Fruit fly (Drosophila melanogaster) whole organism, embryonic: ENCODE data around the gene tai.

ENCODE experiments used
- Ada2b ChIP-seq: fragments of 200-800 bp; sonication (Bioruptor generic); IDR thresholded peaks from 2 replicates; pipeline ENCODE4 v1.3.6; 2022; ENCODE audit warnings: missing biosample characterization, missing genetic modification characterization
- Adf1 ChIP-seq: fragments of 200-800 bp; sonication (Bioruptor generic); IDR thresholded peaks from 2 replicates; pipeline ENCODE4 v1.3.6; 2022; ENCODE audit warnings: missing biosample characterization, missing genetic modification characterization
- Aef1 ChIP-seq: fragments of 200-800 bp; sonication (Bioruptor generic); IDR thresholded peaks from 3 replicates; pipeline ENCODE4 v1.3.6; 2022; ENCODE audit warnings: missing biosample characterization, missing genetic modification characterization
- Atf3 ChIP-seq: fragments of 200-800 bp; sonication (Bioruptor generic); optimal IDR thresholded peaks from 3 replicates; lab custom pipeline; 2016; ENCODE audit warnings: missing biosample characterization, missing genetic modification characterization
- B-H1 ChIP-seq: fragments of 200-800 bp; sonication (Bioruptor generic); IDR thresholded peaks from 3 replicates; pipeline ENCODE4 v1.3.6; 2022; ENCODE audit warnings: missing biosample characterization, missing genetic modification characterization
- B-H2 ChIP-seq: fragments of 200-800 bp; sonication (Bioruptor generic); optimal IDR thresholded peaks from 2 replicates; lab custom pipeline; 2018; ENCODE audit warnings: missing biosample characterization, mild to moderate bottlenecking, missing genetic modification characterization
- Blimp-1 ChIP-seq: fragments of 200-800 bp; sonication (Bioruptor generic); optimal IDR thresholded peaks from 3 replicates; lab custom pipeline; 2018; ENCODE audit warnings: missing biosample characterization, missing genetic modification characterization, mild to moderate bottlenecking, moderate library complexity, missing genetic modification reagents
- CG10959 ChIP-seq: fragments of 200-800 bp; sonication (Bioruptor generic); IDR thresholded peaks from 2 replicates; pipeline ENCODE4 v1.3.6; 2022; ENCODE audit warnings: missing biosample characterization, missing genetic modification characterization
- CG11723 ChIP-seq: fragments of 200-800 bp; sonication (Bioruptor generic); optimal IDR thresholded peaks from 2 replicates; lab custom pipeline; 2017; ENCODE audit warnings: missing biosample characterization, mild to moderate bottlenecking, missing genetic modification characterization
- CG12769 ChIP-seq: fragments of 200-800 bp; sonication (Bioruptor generic); optimal IDR thresholded peaks from 2 replicates; lab custom pipeline; 2019; ENCODE audit warnings: missing biosample characterization, mild to moderate bottlenecking, missing genetic modification characterization, moderate library complexity
- CG1647 ChIP-seq: fragments of 200-800 bp; sonication (Bioruptor generic); optimal IDR thresholded peaks from 3 replicates; lab custom pipeline; 2016; ENCODE audit warnings: missing biosample characterization, missing genetic modification characterization
- CG17385 ChIP-seq: fragments of 200-800 bp; sonication (Bioruptor generic); optimal IDR thresholded peaks from 3 replicates; lab custom pipeline; 2018; ENCODE audit warnings: missing biosample characterization, mild to moderate bottlenecking, missing genetic modification characterization
- CG18619 ChIP-seq: fragments of 200-800 bp; sonication (Bioruptor generic); optimal IDR thresholded peaks from 3 replicates; lab custom pipeline; 2017; ENCODE audit warnings: missing biosample characterization, mild to moderate bottlenecking, missing genetic modification characterization
- CG2199 ChIP-seq: fragments of 200-800 bp; sonication (Bioruptor generic); IDR thresholded peaks from 3 replicates; pipeline ENCODE4 v1.3.6; 2022; ENCODE audit warnings: missing biosample characterization, missing genetic modification characterization
- CG30020 ChIP-seq: fragments of 200-800 bp; optimal IDR thresholded peaks from 2 replicates; lab custom pipeline; 2019; ENCODE audit warnings: missing biosample characterization, mild to moderate bottlenecking, missing genetic modification characterization, moderate library complexity
- CG3163 ChIP-seq: fragments of 200-800 bp; sonication (Bioruptor generic); optimal IDR thresholded peaks from 3 replicates; lab custom pipeline; 2016; ENCODE audit warnings: missing biosample characterization, missing genetic modification characterization
- CG7357 ChIP-seq: fragments of 200-800 bp; sonication (Bioruptor generic); IDR thresholded peaks from 3 replicates; pipeline ENCODE4 v1.3.6; 2022; ENCODE audit warnings: missing biosample characterization, missing genetic modification characterization
- CrebB ChIP-seq: fragments of 200-800 bp; sonication (Bioruptor generic); optimal IDR thresholded peaks from 3 replicates; lab custom pipeline; 2018; ENCODE audit warnings: missing biosample characterization, mild to moderate bottlenecking, missing genetic modification characterization
- Drgx ChIP-seq: fragments of 200-800 bp; sonication (Bioruptor generic); IDR thresholded peaks from 2 replicates; pipeline ENCODE4 v1.3.6; 2022; ENCODE audit warnings: missing biosample characterization, missing genetic modification characterization
- E2f2 ChIP-seq: fragments of 200-800 bp; sonication (Bioruptor generic); IDR thresholded peaks from 2 replicates; pipeline ENCODE4 v1.3.6; 2022; ENCODE audit warnings: missing biosample characterization, missing genetic modification characterization
- H15 ChIP-seq: fragments of 200-800 bp; sonication (Bioruptor generic); IDR thresholded peaks from 3 replicates; pipeline ENCODE4 v1.3.6; 2022; ENCODE audit warnings: missing biosample characterization, missing genetic modification characterization
- Hr39 ChIP-seq: fragments of >200 bp; optimal IDR thresholded peaks from 2 replicates; lab custom pipeline; 2017
- MBD-R2 ChIP-seq: fragments of 200-800 bp; sonication (Bioruptor generic); IDR thresholded peaks from 2 replicates; pipeline ENCODE4 v1.3.6; 2022; ENCODE audit warnings: missing biosample characterization, missing genetic modification characterization
- NC2β ChIP-seq: fragments of 200-800 bp; sonication (Bioruptor generic); optimal IDR thresholded peaks from 2 replicates; lab custom pipeline; 2016; ENCODE audit warnings: missing biosample characterization, missing genetic modification characterization
- Nf-YB ChIP-seq: fragments of 200-800 bp; sonication (Bioruptor generic); optimal IDR thresholded peaks from 3 replicates; lab custom pipeline; 2019; ENCODE audit warnings: missing biosample characterization, mild to moderate bottlenecking, missing genetic modification characterization, moderate library complexity
- NfI ChIP-seq: fragments of 200-800 bp; sonication (Bioruptor generic); optimal IDR thresholded peaks from 3 replicates; lab custom pipeline; 2018; ENCODE audit warnings: missing biosample characterization, mild to moderate bottlenecking, missing genetic modification characterization, moderate library complexity
- Ptx1 ChIP-seq: fragments of 200-800 bp; sonication (Bioruptor generic); IDR thresholded peaks from 2 replicates; pipeline ENCODE4 v1.3.6; 2022; ENCODE audit warnings: missing biosample characterization, missing genetic modification characterization
- cg ChIP-seq: fragments of 200-800 bp; sonication (Bioruptor generic); optimal IDR thresholded peaks from 3 replicates; lab custom pipeline; 2019; ENCODE audit warnings: missing biosample characterization, mild to moderate bottlenecking, missing genetic modification characterization, moderate library complexity
- chinmo ChIP-seq: fragments of 200-800 bp; sonication (Bioruptor generic); IDR thresholded peaks from 4 replicates; pipeline ENCODE4 v1.3.6; 2022; ENCODE audit warnings: missing biosample characterization, missing genetic modification characterization; ENCODE audit not compliant: partially characterized antibody
- ci ChIP-seq: fragments of 200-800 bp; sonication (Bioruptor generic); IDR thresholded peaks from 3 replicates; pipeline ENCODE4 v1.3.6; 2022; ENCODE audit warnings: missing biosample characterization, missing genetic modification characterization
- cwo ChIP-seq: fragments of 200-800 bp; sonication (Bioruptor generic); optimal IDR thresholded peaks from 3 replicates; lab custom pipeline; 2017; ENCODE audit warnings: missing biosample characterization, missing genetic modification characterization, mild to moderate bottlenecking, moderate library complexity, missing genetic modification reagents
- en ChIP-seq: fragments of 200-800 bp; sonication (Bioruptor generic); optimal IDR thresholded peaks from 2 replicates; lab custom pipeline; 2016; ENCODE audit warnings: missing biosample characterization, missing genetic modification characterization
- exex ChIP-seq: fragments of 200-800 bp; sonication (Bioruptor generic); optimal IDR thresholded peaks from 4 replicates; lab custom pipeline; 2018; ENCODE audit warnings: missing biosample characterization, mild to moderate bottlenecking, missing genetic modification characterization, moderate library complexity
- gro ChIP-seq: fragments of 200-800 bp; sonication (Bioruptor generic); optimal IDR thresholded peaks from 2 replicates; lab custom pipeline; 2016; ENCODE audit warnings: missing biosample characterization, missing genetic modification characterization
- gsb-n ChIP-seq: fragments of 200-800 bp; sonication (Bioruptor generic); optimal IDR thresholded peaks from 3 replicates; lab custom pipeline; 2018; ENCODE audit warnings: missing biosample characterization, mild to moderate bottlenecking, missing genetic modification characterization
- gt ChIP-seq: fragments of 200-800 bp; sonication (Bioruptor generic); IDR thresholded peaks from 2 replicates; pipeline ENCODE4 v1.3.6; 2022; ENCODE audit warnings: missing biosample characterization, missing genetic modification characterization
- hkb ChIP-seq, 2 experiments: fragments of 200-800 bp in 1 of 2; fragments of >200 bp in 1 of 2; sonication (Bioruptor generic) in 1 of 2; IDR thresholded peaks in 1 of 2; optimal IDR thresholded peaks in 1 of 2; 2 replicates each; pipeline versions ENCODE4 v1.3.6 to Lab custom; 2017 to 2022; ENCODE audit warnings: missing biosample characterization in 1 of 2, missing genetic modification characterization in 1 of 2
- mam ChIP-seq: fragments of 200-800 bp; sonication (Bioruptor generic); optimal IDR thresholded peaks from 3 replicates; lab custom pipeline; 2016; ENCODE audit warnings: missing biosample characterization, missing genetic modification characterization
- nom ChIP-seq: fragments of 200-800 bp; sonication (Bioruptor generic); optimal IDR thresholded peaks from 2 replicates; lab custom pipeline; 2017; ENCODE audit warnings: missing biosample characterization, missing genetic modification characterization, mild to moderate bottlenecking, moderate library complexity, missing genetic modification reagents
- pho ChIP-seq: fragments of 200-800 bp; sonication (Bioruptor generic); optimal IDR thresholded peaks from 2 replicates; lab custom pipeline; 2016; ENCODE audit warnings: missing biosample characterization, missing genetic modification characterization
- pita ChIP-seq: fragments of 200-800 bp; sonication (Bioruptor generic); optimal IDR thresholded peaks from 2 replicates; lab custom pipeline; 2017; ENCODE audit warnings: missing biosample characterization, mild to moderate bottlenecking, missing genetic modification characterization
- pros ChIP-seq: fragments of 200-800 bp; sonication (Bioruptor generic); optimal IDR thresholded peaks from 3 replicates; lab custom pipeline; 2019; ENCODE audit warnings: missing biosample characterization, mild to moderate bottlenecking, missing genetic modification characterization, moderate library complexity
- rib ChIP-seq: fragments of 200-800 bp; sonication (Bioruptor generic); IDR thresholded peaks from 2 replicates; pipeline ENCODE4 v1.3.6; 2022; ENCODE audit warnings: missing biosample characterization, missing genetic modification characterization
- sens ChIP-seq: fragments of 200-800 bp; sonication (Bioruptor generic); peaks from one replicate; lab custom pipeline; 2016; ENCODE audit warnings: missing biosample characterization, missing genetic modification characterization
- stwl ChIP-seq: fragments of 200-800 bp; sonication (Bioruptor generic); optimal IDR thresholded peaks from 3 replicates; lab custom pipeline; 2018; ENCODE audit warnings: missing biosample characterization, mild to moderate bottlenecking, missing genetic modification characterization, moderate library complexity
- sug ChIP-seq: fragments of 200-800 bp; optimal IDR thresholded peaks from 2 replicates; lab custom pipeline; 2019; ENCODE audit warnings: missing biosample characterization, mild to moderate bottlenecking, missing genetic modification characterization, moderate library complexity
- trem ChIP-seq: fragments of 200-800 bp; optimal IDR thresholded peaks from 3 replicates; lab custom pipeline; 2019; ENCODE audit warnings: missing biosample characterization, mild to moderate bottlenecking, missing genetic modification characterization, moderate library complexity
- unpg ChIP-seq: fragments of 200-800 bp; sonication (Bioruptor generic); optimal IDR thresholded peaks from 3 replicates; lab custom pipeline; 2018; ENCODE audit warnings: missing biosample characterization, mild to moderate bottlenecking, missing genetic modification characterization, moderate library complexity
- zfh2 ChIP-seq: fragments of 200-800 bp; sonication (Bioruptor generic); optimal IDR thresholded peaks from 2 replicates; lab custom pipeline; 2016; ENCODE audit warnings: missing biosample characterization, missing genetic modification characterization

Gene tai

DNA sequence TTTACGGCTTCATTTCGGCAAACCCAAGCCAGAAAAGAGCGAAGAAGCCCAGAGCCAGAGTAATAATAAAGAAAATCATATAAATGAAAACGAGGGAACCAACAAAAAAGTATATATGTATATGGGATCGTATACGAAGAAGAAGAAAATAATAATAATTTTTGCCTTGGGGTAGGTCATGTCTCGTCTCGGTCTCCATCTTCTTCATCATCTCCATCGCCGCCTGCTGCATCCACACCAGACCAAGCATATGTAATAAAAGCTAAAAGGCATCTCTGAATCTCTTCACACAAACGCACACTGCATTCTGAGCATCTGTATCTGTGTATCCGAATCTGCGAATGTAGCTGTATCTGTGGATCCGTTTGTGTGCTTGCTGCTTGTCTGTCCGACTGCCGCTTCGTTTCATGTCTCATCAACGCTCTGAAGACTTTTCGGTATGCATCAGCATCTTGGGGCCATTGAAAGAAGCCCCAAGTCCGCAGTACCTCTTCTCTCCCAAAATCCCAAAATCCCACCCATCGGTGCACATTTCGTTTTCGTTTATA lies 31.8 kb downstream of the tai start:
- TF ChIP-seq CG17385 (GFP tag; lab: Kevin White, UChicago): peak; percentile 24
- no peak for TF ChIP-seq gt (GFP tag; lab: Robert Waterston, UW)
- TF ChIP-seq pros (GFP tag; lab: Kevin White, UChicago): peak; percentile 38
- TF ChIP-seq pita (GFP tag; lab: Kevin White, UChicago): no peak
- TF ChIP-seq Blimp-1: peak; percentile 34
- peak; percentile 93 for TF ChIP-seq CG2199 (GFP tag; lab: Robert Waterston, UW)
- TF ChIP-seq cg: peak; percentile 52
- TF ChIP-seq gsb-n (tag; lab: Kevin White, UChicago): no peak
- TF ChIP-seq nom (GFP tag; lab: Kevin White, UChicago): peak; percentile 28
- TF ChIP-seq pho (GFP tag; lab: Kevin White, UChicago): no peak

dm6 chr2L:9203401-9203800 lies 36.8 kb downstream of the tai start:
- TF ChIP-seq cwo (GFP tag; lab: Kevin White, UChicago) (no peak), CG7357 (GFP tag; lab: Robert Waterston, UW) (no peak), sug (tag; lab: Kevin White, UChicago) (peak; percentile 3), sens (GFP tag; lab: Kevin White, UChicago) (peak; percentile 48), mam (GFP tag; lab: Kevin White, UChicago) (no peak), B-H1 (GFP tag; lab: Robert Waterston, UW) (no peak), rib (peak; percentile 67; the same call in 1 of the 2 replicates), Ada2b (no peak), hkb (optimal IDR thresholded peaks at IDR 0.05; lab: Kevin White, UChicago) (no peak), hkb (GFP tag; IDR thresholded peaks at IDR 0.05; lab: Robert Waterston, UW) (0 out of 2 replicates have a peak, but pooled peaks have one; percentile 37), Nf-YB (no peak), stwl (tag; lab: Kevin White, UChicago) (peak; percentile 24), cg (peak; percentile 67), CG11723 (GFP tag; lab: Kevin White, UChicago) (peak; percentile 16), Ptx1 (no peak), ci (0 out of 3 replicates have a peak, but pooled peaks have one; percentile 46), E2f2 (GFP tag; lab: Robert Waterston, UW) (no peak), nom (GFP tag; lab: Kevin White, UChicago) (peak; percentile 80), CG18619 (GFP tag; lab: Kevin White, UChicago) (no peak), Drgx (GFP tag; lab: Robert Waterston, UW) (peak; percentile 51; the same call in 1 of the 2 replicates), unpg (GFP tag; lab: Kevin White, UChicago) (no peak), CG1647 (GFP tag; lab: Kevin White, UChicago) (no peak), H15 (no peak), zfh2 (GFP tag; lab: Kevin White, UChicago) (no peak), CG12769 (tag; lab: Kevin White, UChicago) (peak; percentile 59), trem (no peak), gro (GFP tag; lab: Kevin White, UChicago) (no peak), MBD-R2 (GFP tag; lab: Robert Waterston, UW) (no peak), CrebB (tag; lab: Kevin White, UChicago) (no peak), CG30020 (tag; lab: Kevin White, UChicago) (peak; percentile 18), CG10959 (GFP tag; lab: Robert Waterston, UW) (no peak), Atf3 (GFP tag; lab: Kevin White, UChicago) (no peak), NC2β (no peak), Aef1 (GFP tag; lab: Robert Waterston, UW) (no peak), exex (peak; percentile 28), B-H2 (GFP tag; lab: Kevin White, UChicago) (peak; percentile 20), en (GFP tag; lab: Kevin White, UChicago) (no peak), chinmo (GFP tag; lab: Robert Waterston, UW) (peak; percentile 90; the same call in 3 of the 4 replicates), Adf1 (GFP tag; lab: Robert Waterston, UW) (peak; percentile 61; the same call in 1 of the 2 replicates), NfI (GFP tag; lab: Kevin White, UChicago) (no peak), Hr39 (lab: Kevin White, UChicago) (no peak), CG3163 (GFP tag; lab: Kevin White, UChicago) (peak; percentile 69)
